Fruit fly (Drosophila melanogaster) whole organism, pupa: Measurements from ENCODE around the gene mtTFB2.

ENCODE experiments used
- CG14655 ChIP-seq: fragments of 200-800 bp; sonication (Bioruptor generic); optimal IDR thresholded peaks from 3 replicates; lab custom pipeline; 2017; ENCODE audit warnings: mild to moderate bottlenecking, missing biosample characterization, missing genetic modification reagents, missing genetic modification characterization
- CG17806 ChIP-seq: fragments of 200-800 bp; sonication (Bioruptor generic); optimal IDR thresholded peaks from 2 replicates; lab custom pipeline; 2018; ENCODE audit warnings: missing biosample characterization, mild to moderate bottlenecking, missing genetic modification characterization, moderate library complexity
- CG32121 ChIP-seq: fragments of 200-800 bp; sonication (Bioruptor generic); IDR thresholded peaks from 2 replicates; pipeline ENCODE4 v1.3.6; 2022; ENCODE audit warnings: missing biosample characterization, missing genetic modification characterization
- EcR ChIP-seq: fragments of 200-800 bp; sonication (Bioruptor generic); optimal IDR thresholded peaks from 3 replicates; lab custom pipeline; 2019; ENCODE audit warnings: missing biosample characterization, missing genetic modification characterization, mild to moderate bottlenecking, moderate library complexity, missing genetic modification reagents

DNA sequence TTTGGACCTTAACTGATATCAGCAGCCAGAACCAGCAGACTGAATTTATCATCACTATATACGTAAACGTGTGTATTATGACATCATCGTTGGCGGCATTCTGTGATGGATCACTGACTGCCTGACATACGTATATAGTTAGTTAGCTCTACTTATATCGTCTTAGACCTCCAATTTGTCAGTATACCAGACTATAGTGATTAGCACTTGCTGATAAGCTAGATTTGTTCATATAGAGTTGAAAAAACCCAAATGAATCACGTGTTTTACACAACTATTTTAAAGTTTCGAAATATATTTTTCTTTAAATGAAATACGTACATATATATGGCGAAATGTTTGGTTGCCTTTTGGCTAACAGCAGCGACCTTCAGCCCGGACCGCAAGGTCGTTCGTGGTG, 50.4 kb downstream of the mtTFB2 start:
- no peak for TF ChIP-seq CG32121 (GFP tag; lab: Robert Waterston, UW)
- TF ChIP-seq CG17806 (tag; lab: Kevin White, UChicago): no peak
- TF ChIP-seq CG14655 (GFP tag; lab: Kevin White, UChicago): no peak
- TF ChIP-seq EcR (GFP tag; lab: Kevin White, UChicago): no peak
